Worm (Caenorhabditis elegans) whole organism, L4 larva: ENCODE data around the gene hif-1.

Experiments used
- F26F4.8 ChIP-seq: fragments of 200-800 bp; sonication (Bioruptor generic); conservative IDR thresholded peaks from 2 replicates; pipeline ENCODE4 v1.3.6; 2022; ENCODE audit warnings: missing genetic modification characterization, missing compliant biosample characterization
- F37D6.2 ChIP-seq: sonication (generic microtip); optimal IDR thresholded peaks from 2 replicates; lab custom pipeline; 2016; ENCODE audit warnings: mild to moderate bottlenecking, missing genetic modification characterization, missing compliant biosample characterization
- ZK337.2 ChIP-seq: fragments of 200-800 bp; sonication (Bioruptor generic); IDR thresholded peaks from 2 replicates; pipeline ENCODE4 v1.3.6; 2022; ENCODE audit warnings: missing genetic modification reagents, missing genetic modification characterization, missing compliant biosample characterization
- aha-1 ChIP-seq: fragments of 150-350 bp; peaks from one replicate; lab custom pipeline; 2014; ENCODE audit warnings: missing biosample characterization, missing genetic modification characterization
- ama-1 ChIP-seq: fragments of 150-350 bp; optimal IDR thresholded peaks from 2 replicates; lab custom pipeline; 2014; ENCODE audit warnings: inconsistent platforms, mixed read lengths
- ceh-32 ChIP-seq: sonication (generic microtip); optimal IDR thresholded peaks from 2 replicates; lab custom pipeline; 2016; ENCODE audit warnings: mild to moderate bottlenecking, missing genetic modification characterization, missing compliant biosample characterization; ENCODE audit not compliant: poor library complexity
- ceh-44 ChIP-seq: fragments of 200-800 bp; sonication (Bioruptor generic); IDR thresholded peaks from 2 replicates; pipeline ENCODE4 v1.3.6; 2022; ENCODE audit warnings: missing genetic modification reagents, missing genetic modification characterization, missing compliant biosample characterization
- ctbp-1 ChIP-seq: fragments of 200-800 bp; sonication (Bioruptor generic); IDR thresholded peaks from 2 replicates; pipeline ENCODE4 v1.3.6; 2022; ENCODE audit warnings: missing genetic modification reagents, missing genetic modification characterization, missing compliant biosample characterization
- daf-12 ChIP-seq: fragments of 150-350 bp; optimal IDR thresholded peaks from 2 replicates; lab custom pipeline; 2014; ENCODE audit warnings: missing biosample characterization, missing genetic modification reagents, missing genetic modification characterization
- daf-16 ChIP-seq, 3 experiments: sonication (generic microtip); optimal IDR thresholded peaks; 2 replicates each; lab custom pipeline; 2016 to 2017; ENCODE audit warnings: missing genetic modification characterization in 3 of 3, missing genetic modification reagents in 3 of 3, mild to moderate bottlenecking in 2 of 3, missing compliant biosample characterization in 2 of 3, missing biosample characterization in 1 of 3, moderate library complexity in 1 of 3
- dmd-6 ChIP-seq: fragments of 200-800 bp; sonication (Bioruptor generic); IDR thresholded peaks from 2 replicates; pipeline ENCODE4 v1.3.6; 2022; ENCODE audit warnings: missing genetic modification reagents, missing genetic modification characterization, missing compliant biosample characterization
- dpl-1 ChIP-seq: fragments of 150-350 bp; optimal IDR thresholded peaks from 2 replicates; lab custom pipeline; 2014; ENCODE audit warnings: missing biosample characterization, missing genetic modification reagents, missing genetic modification characterization
- dve-1 ChIP-seq: sonication (generic microtip); optimal IDR thresholded peaks from 2 replicates; lab custom pipeline; 2017; ENCODE audit warnings: antibody characterized with exemption, mild to moderate bottlenecking, missing genetic modification characterization, missing compliant biosample characterization; ENCODE audit not compliant: insufficient read depth
- fos-1 ChIP-seq: fragments of 150-350 bp; optimal IDR thresholded peaks from 2 replicates; lab custom pipeline; 2014; ENCODE audit warnings: missing biosample characterization, missing genetic modification characterization
- gei-8 ChIP-seq: fragments of 200-800 bp; sonication (Bioruptor generic); optimal IDR thresholded peaks from 2 replicates; lab custom pipeline; 2018; ENCODE audit warnings: mild to moderate bottlenecking, missing genetic modification characterization, missing compliant biosample characterization
- hif-1 ChIP-seq, 2 experiments: sonication (generic microtip); optimal IDR thresholded peaks; 2 replicates each; lab custom pipeline; 2016 to 2017; ENCODE audit warnings: missing compliant biosample characterization in 2 of 2, missing genetic modification characterization in 2 of 2, missing genetic modification reagents in 2 of 2, missing genotype in 2 of 2, mild to moderate bottlenecking in 1 of 2
- hlh-11 ChIP-seq: fragments of 200-800 bp; sonication (Bioruptor generic); optimal IDR thresholded peaks from 2 replicates; lab custom pipeline; 2018; ENCODE audit warnings: mild to moderate bottlenecking, missing genetic modification characterization, missing compliant biosample characterization
- hlh-30 ChIP-seq: sonication (generic microtip); optimal IDR thresholded peaks from 2 replicates; lab custom pipeline; 2017; ENCODE audit warnings: antibody characterized with exemption, mild to moderate bottlenecking, missing genetic modification characterization, missing compliant biosample characterization; ENCODE audit not compliant: insufficient read depth
- lin-1 ChIP-seq: fragments of 200-800 bp; sonication (Bioruptor generic); IDR thresholded peaks from 2 replicates; pipeline ENCODE4 v1.3.6; 2022; ENCODE audit warnings: missing genetic modification reagents, missing genetic modification characterization, missing compliant biosample characterization
- lin-13 ChIP-seq: fragments of 150-350 bp; optimal IDR thresholded peaks from 2 replicates; lab custom pipeline; 2014; ENCODE audit warnings: missing biosample characterization, missing genetic modification reagents, missing genetic modification characterization
- mdt-29 ChIP-seq: fragments of 200-800 bp; sonication (Bioruptor generic); IDR thresholded peaks from 2 replicates; pipeline ENCODE4 v1.3.6; 2022; ENCODE audit warnings: missing genetic modification reagents, missing genetic modification characterization, missing compliant biosample characterization
- mep-1 ChIP-seq: fragments of 150-350 bp; sonication (generic microtip); optimal IDR thresholded peaks from 3 replicates; lab custom pipeline; 2014; ENCODE audit warnings: missing biosample characterization, missing genetic modification characterization
- mes-2 ChIP-seq: sonication (generic microtip); optimal IDR thresholded peaks from 2 replicates; lab custom pipeline; 2016; ENCODE audit warnings: missing genotype, mild to moderate bottlenecking, missing genetic modification characterization, missing compliant biosample characterization; ENCODE audit not compliant: poor library complexity, severe bottlenecking
- mxl-3 ChIP-seq: fragments of 200-800 bp; sonication (Bioruptor generic); optimal IDR thresholded peaks from 2 replicates; lab custom pipeline; 2018; ENCODE audit warnings: mild to moderate bottlenecking, missing genetic modification characterization, missing compliant biosample characterization
- nhr-102 ChIP-seq: sonication (generic microtip); optimal IDR thresholded peaks from 2 replicates; lab custom pipeline; 2016; ENCODE audit warnings: mild to moderate bottlenecking, missing genetic modification characterization, moderate library complexity, missing compliant biosample characterization
- nhr-11 ChIP-seq: fragments of 150-350 bp; optimal IDR thresholded peaks from 2 replicates; lab custom pipeline; 2014; ENCODE audit warnings: missing biosample characterization, missing genetic modification characterization
- nhr-25 ChIP-seq: sonication (generic microtip); optimal IDR thresholded peaks from 2 replicates; lab custom pipeline; 2017; ENCODE audit warnings: missing genetic modification characterization, mild to moderate bottlenecking, missing compliant biosample characterization, antibody characterized with exemption, moderate library complexity, borderline replicate concordance; ENCODE audit not compliant: insufficient read depth
- nhr-28 ChIP-seq: fragments of 150-350 bp; optimal IDR thresholded peaks from 2 replicates; lab custom pipeline; 2014; ENCODE audit warnings: missing biosample characterization, missing genetic modification characterization
- nhr-42 ChIP-seq: fragments of 200-800 bp; sonication (Bioruptor generic); IDR thresholded peaks from 2 replicates; pipeline ENCODE4 v1.3.6; 2022; ENCODE audit warnings: missing genetic modification characterization, missing compliant biosample characterization
- nhr-48 ChIP-seq: sonication (generic microtip); optimal IDR thresholded peaks from 2 replicates; lab custom pipeline; 2016; ENCODE audit warnings: mild to moderate bottlenecking, missing genetic modification characterization, missing compliant biosample characterization
- nhr-77 ChIP-seq: fragments of 150-350 bp; optimal IDR thresholded peaks from 2 replicates; lab custom pipeline; 2014; ENCODE audit warnings: missing biosample characterization, missing genetic modification characterization
- pha-4 ChIP-seq, 2 experiments: fragments of 150-350 bp in 1 of 2; fragments of 200-800 bp in 1 of 2; sonication (Bioruptor generic) in 1 of 2; IDR thresholded peaks in 1 of 2; optimal IDR thresholded peaks in 1 of 2; 2 replicates each; pipeline versions ENCODE4 v1.3.6 to Lab custom; 2014 to 2022; ENCODE audit warnings: missing genetic modification characterization in 2 of 2, missing genetic modification reagents in 2 of 2, missing biosample characterization in 1 of 2, missing compliant biosample characterization in 1 of 2
- pqm-1 ChIP-seq: sonication (generic microtip); optimal IDR thresholded peaks from 2 replicates; lab custom pipeline; 2017; ENCODE audit warnings: missing biosample characterization, missing genetic modification characterization
- rbr-2 ChIP-seq: sonication (generic microtip); optimal IDR thresholded peaks from 2 replicates; lab custom pipeline; 2016; ENCODE audit warnings: missing genotype, missing genetic modification characterization, missing compliant biosample characterization
- set-16 ChIP-seq: fragments of 200-800 bp; sonication (Bioruptor generic); IDR thresholded peaks from 2 replicates; pipeline ENCODE4 v1.3.6; 2022; ENCODE audit warnings: missing genetic modification reagents, missing genetic modification characterization, missing compliant biosample characterization
- tra-1 ChIP-seq: fragments of 200-800 bp; sonication (Bioruptor generic); IDR thresholded peaks from 2 replicates; pipeline ENCODE4 v1.3.6; 2022; ENCODE audit warnings: missing genetic modification reagents, missing genetic modification characterization, missing compliant biosample characterization
- unc-130 ChIP-seq: sonication (generic microtip); optimal IDR thresholded peaks from 2 replicates; lab custom pipeline; 2016; ENCODE audit warnings: missing genetic modification reagents, missing genetic modification characterization, missing compliant biosample characterization
- unc-62 ChIP-seq, 3 experiments: fragments of 150-350 bp in 1 of 3; sonication (generic microtip); optimal IDR thresholded peaks in 2 of 3; peaks in 1 of 3; 1 replicate in 1 of 3; 2 replicates in 2 of 3; lab custom pipeline; 2014 to 2017; ENCODE audit warnings: missing biosample characterization in 3 of 3, missing genetic modification characterization in 3 of 3, missing genetic modification reagents in 3 of 3, missing genotype in 1 of 3
- zfp-3 ChIP-seq: fragments of 200-800 bp; sonication (Bioruptor generic); conservative IDR thresholded peaks from 2 replicates; pipeline ENCODE4 v1.3.6; 2022; ENCODE audit warnings: missing genetic modification reagents, missing genetic modification characterization, missing compliant biosample characterization
- zip-11 ChIP-seq: fragments of 200-800 bp; sonication (Bioruptor generic); IDR thresholded peaks from 2 replicates; pipeline ENCODE4 v1.3.6; 2022; ENCODE audit warnings: missing genetic modification characterization, missing compliant biosample characterization
- ztf-11 ChIP-seq: fragments of 150-350 bp; optimal IDR thresholded peaks from 2 replicates; lab custom pipeline; 2014; ENCODE audit warnings: missing biosample characterization, missing genetic modification characterization

hif-1 gene

DNA sequence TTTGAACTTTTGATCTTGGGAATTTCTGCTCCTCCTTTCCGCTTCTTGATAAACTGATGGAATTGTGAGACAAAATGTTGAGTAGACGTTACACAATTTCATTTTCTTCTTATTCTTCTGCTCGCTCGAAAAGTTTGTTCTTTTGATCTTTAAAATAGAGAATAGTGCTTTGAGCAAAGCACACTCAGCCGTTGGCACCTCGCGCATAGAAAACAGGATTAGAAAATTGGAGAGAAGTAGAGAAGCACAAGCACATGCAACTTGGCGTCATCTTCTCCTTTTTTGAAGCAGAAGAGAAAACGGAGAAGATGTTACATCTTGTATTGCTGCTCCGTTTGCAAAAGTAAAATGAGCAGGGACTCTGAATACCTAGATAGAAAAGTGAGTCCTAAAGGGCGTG, 2.0 kb downstream of the hif-1 start (continued):
- no peak for TF ChIP-seq mdt-29 (GFP tag; lab: Robert Waterston, UW)
- TF ChIP-seq F37D6.2, result peak; percentile 39
- TF ChIP-seq gei-8 (GFP tag; lab: Kevin White, UChicago), result no peak
- no peak for TF ChIP-seq zip-11 (GFP tag; lab: Robert Waterston, UW)
- TF ChIP-seq nhr-48, result peak; percentile 40
- peak; percentile 47 for TF ChIP-seq rbr-2
- TF ChIP-seq, all 104 proteins: peak for 22

DNA sequence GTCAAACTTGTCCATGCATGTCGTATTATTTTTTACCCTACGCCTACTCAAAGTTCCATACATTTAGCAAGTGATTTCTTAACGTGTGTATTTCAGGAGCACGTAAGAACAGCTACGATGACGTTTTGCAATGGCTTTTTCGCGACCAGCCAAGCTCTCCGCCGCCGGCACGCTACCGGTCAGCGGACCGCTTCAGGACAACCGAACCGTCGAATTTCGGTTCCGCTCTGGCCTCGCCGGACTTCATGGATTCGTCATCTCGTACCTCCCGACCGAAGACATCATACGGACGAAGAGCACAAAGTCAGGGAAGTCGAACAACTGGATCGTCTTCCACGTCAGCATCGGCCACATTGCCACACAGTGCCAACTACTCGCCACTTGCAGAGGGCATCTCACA, 3.4 kb downstream of the hif-1 start:
- TF ChIP-seq tra-1 (GFP tag; lab: Robert Waterston, UW) (no peak), unc-62 (GFP tag; optimal IDR thresholded peaks at IDR 0.05 in 1 of 2; lab: Kevin White, UChicago) (peak in 1 of 2 experiments; percentile 5), unc-62 (tag; optimal IDR thresholded peaks at IDR 0.05; lab: Kevin White, UChicago) (no peak), ZK337.2 (GFP tag; lab: Robert Waterston, UW) (no peak), ceh-44 (GFP tag; lab: Robert Waterston, UW) (no peak), lin-13 (GFP tag; lab: Kevin White, UChicago) (no peak), ctbp-1 (GFP tag; lab: Robert Waterston, UW) (no peak), pha-4 (GFP tag; IDR thresholded peaks at IDR 0.05; lab: Robert Waterston, UW) (no peak), pha-4 (tag; optimal IDR thresholded peaks at IDR 0.05; lab: Kevin White, UChicago) (no peak), pqm-1 (tag; lab: Kevin White, UChicago) (no peak), mxl-3 (GFP tag; lab: Kevin White, UChicago) (no peak), set-16 (GFP tag; lab: Robert Waterston, UW) (peak; percentile 88)
- TF ChIP-seq, all 104 proteins: peak for 2

DNA sequence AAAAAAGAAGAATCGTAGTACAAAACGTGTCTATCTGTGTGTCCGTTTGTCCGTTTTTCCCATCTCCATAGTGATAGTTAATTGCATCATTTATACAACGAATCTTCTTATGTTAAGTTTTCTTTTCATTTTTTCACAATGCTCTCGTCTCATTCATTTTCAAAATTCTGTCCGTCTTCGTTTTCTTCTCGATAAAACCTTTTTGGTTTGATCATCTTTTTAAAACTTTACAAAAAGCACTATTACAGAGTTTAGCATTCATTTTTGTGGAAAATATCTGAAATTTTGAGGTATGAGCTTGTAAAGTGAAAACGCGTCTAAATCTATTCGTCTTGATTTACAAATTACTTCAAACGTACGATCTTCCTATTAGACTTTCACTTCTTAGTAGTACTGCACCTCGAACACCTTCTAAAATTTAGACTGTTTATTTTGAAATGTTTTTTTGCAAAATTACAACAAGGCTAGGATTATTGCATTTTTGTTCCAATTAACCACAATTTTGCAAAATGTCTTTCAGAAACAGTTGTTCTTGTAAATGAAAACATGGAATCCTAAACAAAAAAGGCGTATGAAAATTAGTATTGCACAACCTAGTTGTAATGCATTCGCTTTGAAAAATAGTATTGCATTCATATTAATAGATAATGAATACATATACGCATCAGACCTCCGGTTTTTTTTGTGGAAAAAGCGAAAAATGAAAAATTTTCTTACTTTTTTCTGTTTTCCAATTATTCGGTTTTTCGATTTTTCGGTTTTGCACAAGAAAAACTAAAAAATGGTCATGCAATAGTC, 5.0 kb downstream of the hif-1 start:
- TF ChIP-seq aha-1 (peak; percentile 64), nhr-102 (tag; lab: Kevin White, UChicago) (peak; percentile 59), zfp-3 (GFP tag; lab: Robert Waterston, UW) (no peak), mep-1 (tag; lab: Kevin White, UChicago) (peak; percentile 63), pha-4 (GFP tag; IDR thresholded peaks at IDR 0.05; lab: Robert Waterston, UW) (peak; percentile 12; the same call in 1 of the 2 replicates), pha-4 (tag; optimal IDR thresholded peaks at IDR 0.05; lab: Kevin White, UChicago) (no peak), hlh-30 (tag; lab: Kevin White, UChicago) (peak; percentile 10), daf-16 (GFP tag; optimal IDR thresholded peaks at IDR 0.05; lab: Kevin White, UChicago) (no peak), daf-16 (tag; optimal IDR thresholded peaks at IDR 0.05; lab: Kevin White, UChicago) (peak; percentile 7), nhr-25 (tag; lab: Kevin White, UChicago) (no peak), nhr-42 (GFP tag; lab: Robert Waterston, UW) (peak; percentile 14; the same call in 1 of the 2 replicates), dve-1 (tag; lab: Kevin White, UChicago) (peak; percentile 25), ama-1 (lab: Kevin White, UChicago) (peak; percentile 84), hif-1 (tag; optimal IDR thresholded peaks at IDR 0.05; lab: Kevin White, UChicago) (peak; percentile 30 to 52), mdt-29 (GFP tag; lab: Robert Waterston, UW) (0 out of 2 replicates have a peak, but pooled peaks have one; percentile 8), fos-1 (no peak)

DNA sequence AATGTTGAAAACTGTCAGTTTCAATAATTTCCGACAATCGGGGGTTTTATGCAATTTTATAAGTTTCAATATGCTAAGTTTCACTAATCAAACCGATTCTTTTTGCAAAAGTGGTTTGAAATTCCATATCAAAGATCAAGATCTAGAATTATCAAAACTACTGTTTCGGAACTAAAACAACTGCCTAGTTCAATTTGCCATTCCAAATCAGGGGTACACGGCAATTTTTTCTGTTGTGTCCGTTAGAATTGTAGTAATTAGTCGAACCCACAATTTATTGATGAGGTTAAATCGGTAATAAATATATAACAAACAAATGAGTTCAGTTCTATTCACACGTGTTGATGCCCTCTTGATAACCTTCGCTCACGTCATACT, 5.6 kb downstream of the hif-1 start:
- no peak for TF ChIP-seq daf-16 (GFP tag; optimal IDR thresholded peaks at IDR 0.05; lab: Kevin White, UChicago)
- peak; percentile 63 for TF ChIP-seq daf-16 (tag; optimal IDR thresholded peaks at IDR 0.05; lab: Kevin White, UChicago)
- no peak for TF ChIP-seq ceh-32 (tag; lab: Kevin White, UChicago)
- TF ChIP-seq nhr-11 (tag; lab: Kevin White, UChicago), result no peak
- TF ChIP-seq unc-130 (GFP tag; lab: Kevin White, UChicago), result no peak
- TF ChIP-seq daf-12 (tag; lab: Kevin White, UChicago), result no peak
- no peak for TF ChIP-seq dpl-1 (GFP tag; lab: Kevin White, UChicago)
- TF ChIP-seq nhr-28 (tag; lab: Kevin White, UChicago), result peak; percentile 17
- TF ChIP-seq pha-4 (GFP tag; IDR thresholded peaks at IDR 0.05; lab: Robert Waterston, UW), result no peak
- no peak for TF ChIP-seq pha-4 (tag; optimal IDR thresholded peaks at IDR 0.05; lab: Kevin White, UChicago)
- TF ChIP-seq mes-2 (tag; lab: Kevin White, UChicago), result no peak
- no peak for TF ChIP-seq hlh-11
- TF ChIP-seq ztf-11 (tag; lab: Kevin White, UChicago), result no peak
- no peak for TF ChIP-seq nhr-48
- TF ChIP-seq nhr-77 (tag; lab: Kevin White, UChicago), result no peak
- TF ChIP-seq hlh-30 (tag; lab: Kevin White, UChicago), result no peak
- TF ChIP-seq lin-1, result no peak
- TF ChIP-seq F26F4.8, result no peak
- no peak for TF ChIP-seq dmd-6 (GFP tag; lab: Robert Waterston, UW)
